Fruit fly (Drosophila melanogaster): Measurements from ENCODE around the gene hiw.
A peak's percentile ranks its signal among the peaks of the same experiment; 100 is the strongest.

hiw gene

DNA sequence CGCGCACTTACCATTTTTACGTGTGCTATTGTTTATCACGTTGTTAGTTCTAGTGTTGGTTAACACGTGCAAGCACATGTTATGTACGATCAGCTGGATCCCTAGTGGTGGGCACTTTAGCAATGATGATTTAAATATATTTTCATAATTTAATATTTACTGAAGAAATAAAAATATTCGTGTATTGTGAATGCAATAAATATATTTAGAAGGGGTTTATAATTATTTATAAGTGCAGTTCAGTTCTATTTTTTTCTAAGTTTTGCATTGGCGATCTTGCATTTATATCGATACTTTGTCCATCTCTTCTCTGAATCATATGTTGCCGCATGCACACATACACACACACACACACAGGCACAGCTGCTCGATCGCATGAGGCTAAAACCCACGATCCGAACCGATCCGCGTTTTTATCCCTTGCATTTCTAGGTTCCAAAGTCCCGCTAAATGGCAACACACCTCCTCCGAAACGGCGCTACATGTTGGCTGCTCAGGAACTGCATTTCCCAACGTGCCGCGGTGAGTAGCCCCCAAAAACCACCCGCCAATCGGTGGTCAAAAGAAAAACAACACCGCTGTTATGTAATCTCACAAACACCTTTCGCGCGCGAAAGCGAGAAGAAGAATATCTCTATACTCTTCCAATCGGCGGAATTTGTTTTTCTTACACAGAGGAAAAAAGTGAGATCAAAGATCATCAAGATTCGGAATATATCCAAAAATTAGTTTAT is 22.7 kb upstream of the hiw start, which contains the start of the genes CG15027 and Dbct (continued):
- TF ChIP-seq CG8089 (GFP tag; optimal IDR thresholded peaks at IDR 0.05) (no peak), CG14050 (GFP tag; IDR thresholded peaks at IDR 0.05) (peak; percentile 22; the same call in 1 of the 3 replicates), lola (GFP tag; optimal IDR thresholded peaks at IDR 0.05) (peak in 1 of 3 experiments; percentile 69), org-1 (GFP tag; optimal IDR thresholded peaks at IDR 0.05) (peak; percentile 28), Dip2 (GFP tag; IDR thresholded peaks at IDR 0.05) (no peak), lilli (GFP tag; optimal IDR thresholded peaks at IDR 0.05) (peak; percentile 60), rib (GFP tag; IDR thresholded peaks at IDR 0.05) (0 out of 2 replicates have a peak, but pooled peaks have one; percentile 34), CG10462 (GFP tag; optimal IDR thresholded peaks at IDR 0.05) (no peak), Adf1 (GFP tag; IDR thresholded peaks at IDR 0.05) (peak; percentile 29; the same call in 1 of the 2 replicates), CG3407 (GFP tag; optimal IDR thresholded peaks at IDR 0.05) (no peak), dmrt99B (tag; optimal IDR thresholded peaks at IDR 0.05) (peak; percentile 52), CoRest (tag; optimal IDR thresholded peaks at IDR 0.05) (peak; percentile 76), CG11085 (GFP tag; IDR thresholded peaks at IDR 0.05) (peak; percentile 60; the same call in 1 of the 2 replicates), Atf6 (GFP tag; IDR thresholded peaks at IDR 0.05) (peak; percentile 49), unpg (GFP tag; optimal IDR thresholded peaks at IDR 0.05) (peak; percentile 73), peb (GFP tag; IDR thresholded peaks at IDR 0.05) (peak; percentile 40; the same call in 1 of the 2 replicates), CG13296 (GFP tag; optimal IDR thresholded peaks at IDR 0.05) (peak; percentile 38), Ptx1 (GFP tag; IDR thresholded peaks at IDR 0.05) (peak; percentile 77), Bteb2 (GFP tag; optimal IDR thresholded peaks at IDR 0.05) (no peak), CG5953 (GFP tag; IDR thresholded peaks at IDR 0.05) (no peak), ato (GFP tag; IDR thresholded peaks at IDR 0.05; ENCODE audit: partially characterized antibody) (0 out of 2 replicates have a peak, but pooled peaks have one; percentile 24), CG3995 (GFP tag; optimal IDR thresholded peaks at IDR 0.05) (no peak), dimm (GFP tag; IDR thresholded peaks at IDR 0.05) (no peak), p53 (GFP tag; optimal IDR thresholded peaks at IDR 0.05) (no peak), eyg (GFP tag; optimal IDR thresholded peaks at IDR 0.05) (no peak), toy (GFP tag; IDR thresholded peaks at IDR 0.05) (0 out of 2 replicates have a peak, but pooled peaks have one; percentile 15), CG3065 (GFP tag; optimal IDR thresholded peaks at IDR 0.05) (no peak), Chrac-16 (GFP tag; optimal IDR thresholded peaks at IDR 0.05) (peak; percentile 62), bigmax (GFP tag; optimal IDR thresholded peaks at IDR 0.05) (no peak), HLH3B (GFP tag; IDR thresholded peaks at IDR 0.05) (peak; percentile 58; the same call in 1 of the 2 replicates), zf30C (GFP tag; optimal IDR thresholded peaks at IDR 0.05) (peak; percentile 89), gt (GFP tag; IDR thresholded peaks at IDR 0.05) (peak; percentile 41; the same call in 1 of the 2 replicates), CG18619 (GFP tag; optimal IDR thresholded peaks at IDR 0.05) (peak; percentile 43), Hr3 (GFP tag; optimal IDR thresholded peaks at IDR 0.05) (peak; percentile 55), CG5180 (GFP tag; optimal IDR thresholded peaks at IDR 0.05) (peak; percentile 28), CG4820 (GFP tag; optimal IDR thresholded peaks at IDR 0.05) (peak; percentile 44), ERR (GFP tag; optimal IDR thresholded peaks at IDR 0.05) (no peak), Lim3 (GFP tag; IDR thresholded peaks at IDR 0.05) (no peak), B-H1 (GFP tag; IDR thresholded peaks at IDR 0.05) (peak; percentile 60), CG8478 (optimal IDR thresholded peaks at IDR 0.05) (no peak), CG1233 (GFP tag; optimal IDR thresholded peaks at IDR 0.05) (peak; percentile 58), wor (GFP tag; IDR thresholded peaks at IDR 0.05) (peak; percentile 49; the same call in 1 of the 2 replicates), fd96Cb (tag; optimal IDR thresholded peaks at IDR 0.05) (peak; percentile 48), sd (tag; optimal IDR thresholded peaks at IDR 0.05) (peak; percentile 87), CG2120 (GFP tag; optimal IDR thresholded peaks at IDR 0.05) (peak; percentile 59), danr (GFP tag; IDR thresholded peaks at IDR 0.05) (peak; percentile 64), cg (GFP tag; optimal IDR thresholded peaks at IDR 0.05) (peak; percentile 83), Gsc (GFP tag; IDR thresholded peaks at IDR 0.05) (no peak), Hand (GFP tag; optimal IDR thresholded peaks at IDR 0.05) (no peak), nmo (GFP tag; optimal IDR thresholded peaks at IDR 0.05) (peak; percentile 78)
